Fruit fly (Drosophila melanogaster) whole organism, embryonic: ENCODE results near the gene Acf.

ENCODE experiments used
- Abd-B ChIP-seq: fragments of 200-800 bp; sonication (Bioruptor generic); optimal IDR thresholded peaks from 2 replicates; lab custom pipeline; 2018; ENCODE audit warnings: missing biosample characterization, mild to moderate bottlenecking, missing genetic modification characterization, moderate library complexity
- CG10565 ChIP-seq: fragments of 200-800 bp; sonication (Bioruptor generic); optimal IDR thresholded peaks from 3 replicates; lab custom pipeline; 2016; ENCODE audit warnings: missing biosample characterization, mild to moderate bottlenecking, missing genetic modification characterization
- CG12659 ChIP-seq: fragments of 200-800 bp; sonication (Bioruptor generic); optimal IDR thresholded peaks from 3 replicates; lab custom pipeline; 2017; ENCODE audit warnings: mild to moderate bottlenecking, missing biosample characterization, missing genetic modification reagents, missing genetic modification characterization
- CG12744 ChIP-seq: fragments of 200-800 bp; sonication (Bioruptor generic); optimal IDR thresholded peaks from 2 replicates; lab custom pipeline; 2016; ENCODE audit warnings: missing biosample characterization, missing genetic modification characterization
- CG13123 ChIP-seq: fragments of 200-800 bp; sonication (Bioruptor generic); optimal IDR thresholded peaks from 2 replicates; lab custom pipeline; 2016; ENCODE audit warnings: missing biosample characterization, missing genetic modification characterization
- CG13624 ChIP-seq: fragments of 200-800 bp; sonication (Bioruptor generic); optimal IDR thresholded peaks from 2 replicates; lab custom pipeline; 2016; ENCODE audit warnings: missing biosample characterization, missing genetic modification characterization
- CG14050 ChIP-seq: fragments of 200-800 bp; sonication (Bioruptor generic); IDR thresholded peaks from 3 replicates; pipeline ENCODE4 v1.3.6; 2022; ENCODE audit warnings: missing biosample characterization, missing genetic modification characterization
- CG15073 ChIP-seq: fragments of 200-800 bp; sonication (Bioruptor generic); optimal IDR thresholded peaks from 2 replicates; lab custom pipeline; 2016; ENCODE audit warnings: missing biosample characterization, missing genetic modification characterization
- CG17361 ChIP-seq: fragments of 200-800 bp; sonication (Bioruptor generic); IDR thresholded peaks from 3 replicates; pipeline ENCODE4 v1.3.6; 2022; ENCODE audit warnings: missing biosample characterization, missing genetic modification characterization
- CG17385 ChIP-seq: fragments of 200-800 bp; sonication (Bioruptor generic); optimal IDR thresholded peaks from 3 replicates; lab custom pipeline; 2018; ENCODE audit warnings: missing biosample characterization, mild to moderate bottlenecking, missing genetic modification characterization
- CG31441 ChIP-seq: fragments of 200-800 bp; sonication (Bioruptor generic); IDR thresholded peaks from 2 replicates; pipeline ENCODE4 v1.3.6; 2022; ENCODE audit warnings: missing biosample characterization, missing genetic modification characterization
- CG3163 ChIP-seq: fragments of 200-800 bp; sonication (Bioruptor generic); optimal IDR thresholded peaks from 3 replicates; lab custom pipeline; 2016; ENCODE audit warnings: missing biosample characterization, missing genetic modification characterization
- CG34422 ChIP-seq: fragments of 200-800 bp; sonication (Bioruptor generic); IDR thresholded peaks from 3 replicates; pipeline ENCODE4 v1.3.6; 2022; ENCODE audit warnings: missing biosample characterization, missing genetic modification characterization
- CG42726 ChIP-seq: fragments of 200-800 bp; sonication (Bioruptor generic); IDR thresholded peaks from 2 replicates; pipeline ENCODE4 v1.3.6; 2022; ENCODE audit warnings: missing biosample characterization, missing genetic modification characterization; ENCODE audit not compliant: partially characterized antibody
- CG6791 ChIP-seq: fragments of 200-800 bp; sonication (Bioruptor generic); IDR thresholded peaks from 3 replicates; pipeline ENCODE4 v1.3.6; 2022; ENCODE audit warnings: missing biosample characterization, missing genetic modification characterization; ENCODE audit not compliant: partially characterized antibody
- CG8924 ChIP-seq: fragments of 200-800 bp; optimal IDR thresholded peaks from 3 replicates; lab custom pipeline; 2019; ENCODE audit warnings: missing biosample characterization, mild to moderate bottlenecking, missing genetic modification characterization, moderate library complexity
- CG9609 ChIP-seq: fragments of 200-800 bp; sonication (Bioruptor generic); optimal IDR thresholded peaks from 3 replicates; lab custom pipeline; 2016; ENCODE audit warnings: missing biosample characterization, missing genetic modification characterization
- CG9727 ChIP-seq: fragments of 200-800 bp; sonication (Bioruptor generic); optimal IDR thresholded peaks from 3 replicates; lab custom pipeline; 2017; ENCODE audit warnings: missing biosample characterization, mild to moderate bottlenecking, missing genetic modification characterization
- CG9797 ChIP-seq: fragments of 200-800 bp; sonication (Bioruptor generic); optimal IDR thresholded peaks from 3 replicates; lab custom pipeline; 2018; ENCODE audit warnings: missing biosample characterization, mild to moderate bottlenecking, missing genetic modification characterization
- CHES-1-like ChIP-seq: fragments of 200-800 bp; sonication (Bioruptor generic); optimal IDR thresholded peaks from 2 replicates; lab custom pipeline; 2016; ENCODE audit warnings: missing biosample characterization, missing genetic modification characterization
- Dp ChIP-seq: fragments of 200-800 bp; sonication (Bioruptor generic); optimal IDR thresholded peaks from 2 replicates; lab custom pipeline; 2018; ENCODE audit warnings: missing biosample characterization, mild to moderate bottlenecking, missing genetic modification characterization, moderate library complexity
- Drgx ChIP-seq: fragments of 200-800 bp; sonication (Bioruptor generic); IDR thresholded peaks from 2 replicates; pipeline ENCODE4 v1.3.6; 2022; ENCODE audit warnings: missing biosample characterization, missing genetic modification characterization
- Hsf ChIP-seq: fragments of 200-800 bp; sonication (Bioruptor generic); optimal IDR thresholded peaks from 3 replicates; lab custom pipeline; 2016; ENCODE audit warnings: missing biosample characterization, missing genetic modification characterization
- MBD-R2 ChIP-seq: fragments of 200-800 bp; sonication (Bioruptor generic); IDR thresholded peaks from 2 replicates; pipeline ENCODE4 v1.3.6; 2022; ENCODE audit warnings: missing biosample characterization, missing genetic modification characterization
- Mes4 ChIP-seq: fragments of 200-800 bp; sonication (Bioruptor generic); optimal IDR thresholded peaks from 2 replicates; lab custom pipeline; 2016; ENCODE audit warnings: missing biosample characterization, missing genetic modification characterization
- PHDP ChIP-seq: fragments of 200-800 bp; sonication (Bioruptor generic); optimal IDR thresholded peaks from 3 replicates; lab custom pipeline; 2018; ENCODE audit warnings: missing biosample characterization, mild to moderate bottlenecking, missing genetic modification characterization, moderate library complexity
- Pdp1 ChIP-seq, 2 experiments: fragments of 200-800 bp; sonication (Bioruptor generic); optimal IDR thresholded peaks; 3 replicates each; lab custom pipeline; 2016; ENCODE audit warnings: missing biosample characterization in 2 of 2, missing genetic modification characterization in 2 of 2, mild to moderate bottlenecking in 1 of 2, moderate library complexity in 1 of 2
- Rfx ChIP-seq: fragments of 200-800 bp; sonication (Bioruptor generic); IDR thresholded peaks from 2 replicates; pipeline ENCODE4 v1.3.6; 2022; ENCODE audit warnings: missing biosample characterization, missing genetic modification characterization
- Vsx1 ChIP-seq: fragments of 200-800 bp; sonication (Bioruptor generic); optimal IDR thresholded peaks from 2 replicates; lab custom pipeline; 2017; ENCODE audit warnings: missing biosample characterization, mild to moderate bottlenecking, missing genetic modification characterization, missing genetic modification reagents
- amos ChIP-seq: fragments of 200-800 bp; sonication (Bioruptor generic); IDR thresholded peaks from 2 replicates; pipeline ENCODE4 v1.3.6; 2022; ENCODE audit warnings: missing biosample characterization, missing genetic modification characterization; ENCODE audit not compliant: partially characterized antibody
- bab2 ChIP-seq: fragments of 200-800 bp; sonication (Bioruptor generic); optimal IDR thresholded peaks from 2 replicates; lab custom pipeline; 2016; ENCODE audit warnings: missing biosample characterization, missing genetic modification characterization
- bsh ChIP-seq, 2 experiments: fragments of 200-800 bp; sonication (Bioruptor generic); optimal IDR thresholded peaks; 2 replicates each; lab custom pipeline; 2017 to 2018; ENCODE audit warnings: mild to moderate bottlenecking in 2 of 2, missing biosample characterization in 2 of 2, missing genetic modification characterization in 2 of 2, moderate library complexity in 1 of 2
- caup ChIP-seq: fragments of 200-800 bp; sonication (Bioruptor generic); optimal IDR thresholded peaks from 3 replicates; lab custom pipeline; 2017; ENCODE audit warnings: missing biosample characterization, mild to moderate bottlenecking, missing genetic modification characterization, moderate library complexity; ENCODE audit not compliant: severe bottlenecking
- chinmo ChIP-seq: fragments of 200-800 bp; sonication (Bioruptor generic); IDR thresholded peaks from 4 replicates; pipeline ENCODE4 v1.3.6; 2022; ENCODE audit warnings: missing biosample characterization, missing genetic modification characterization; ENCODE audit not compliant: partially characterized antibody
- danr ChIP-seq: fragments of 200-800 bp; sonication (Bioruptor generic); IDR thresholded peaks from 2 replicates; pipeline ENCODE4 v1.3.6; 2022; ENCODE audit warnings: missing biosample characterization, missing genetic modification characterization
- dati ChIP-seq: fragments of 200-800 bp; sonication (Bioruptor generic); IDR thresholded peaks from 2 replicates; pipeline ENCODE4 v1.3.6; 2022; ENCODE audit warnings: missing biosample characterization, missing genetic modification characterization
- grn ChIP-seq: fragments of 200-800 bp; sonication (Bioruptor generic); optimal IDR thresholded peaks from 3 replicates; lab custom pipeline; 2017; ENCODE audit warnings: missing biosample characterization, missing genetic modification characterization
- gsb ChIP-seq: fragments of 200-800 bp; sonication (Bioruptor generic); IDR thresholded peaks from 2 replicates; pipeline ENCODE4 v1.3.6; 2022; ENCODE audit warnings: missing biosample characterization, missing genetic modification characterization
- jigr1 ChIP-seq: fragments of 200-800 bp; sonication (Bioruptor generic); IDR thresholded peaks from 3 replicates; pipeline ENCODE4 v1.3.6; 2022; ENCODE audit warnings: missing biosample characterization, missing genetic modification characterization
- kah ChIP-seq: fragments of 200-800 bp; sonication (Bioruptor generic); optimal IDR thresholded peaks from 2 replicates; lab custom pipeline; 2018; ENCODE audit warnings: missing biosample characterization, mild to moderate bottlenecking, missing genetic modification characterization
- knrl ChIP-seq: fragments of 200-800 bp; sonication (Bioruptor generic); IDR thresholded peaks from 3 replicates; pipeline ENCODE4 v1.3.6; 2022; ENCODE audit warnings: missing biosample characterization, missing genetic modification characterization; ENCODE audit not compliant: partially characterized antibody
- maf-S ChIP-seq: fragments of 200-800 bp; sonication (Bioruptor generic); optimal IDR thresholded peaks from 2 replicates; lab custom pipeline; 2016; ENCODE audit warnings: missing biosample characterization, missing genetic modification characterization
- oc ChIP-seq: fragments of 200-800 bp; sonication (Bioruptor generic); optimal IDR thresholded peaks from 2 replicates; lab custom pipeline; 2018; ENCODE audit warnings: missing biosample characterization, mild to moderate bottlenecking, missing genetic modification characterization, moderate library complexity
- row ChIP-seq: fragments of 200-800 bp; sonication (Bioruptor generic); IDR thresholded peaks from 3 replicates; pipeline ENCODE4 v1.3.6; 2022; ENCODE audit warnings: missing biosample characterization, missing genetic modification characterization
- sisA ChIP-seq: fragments of 200-800 bp; sonication (Bioruptor generic); IDR thresholded peaks from 2 replicates; pipeline ENCODE4 v1.3.6; 2022; ENCODE audit warnings: missing biosample characterization, missing genetic modification characterization
- trem ChIP-seq: fragments of 200-800 bp; optimal IDR thresholded peaks from 3 replicates; lab custom pipeline; 2019; ENCODE audit warnings: missing biosample characterization, mild to moderate bottlenecking, missing genetic modification characterization, moderate library complexity
- unc-4 ChIP-seq: fragments of 200-800 bp; sonication (Bioruptor generic); IDR thresholded peaks from 2 replicates; pipeline ENCODE4 v1.3.6; 2022; ENCODE audit warnings: missing biosample characterization, missing genetic modification characterization; ENCODE audit not compliant: partially characterized antibody

Acf gene

dm6 chr3R:31768198-31768597 lies 25.6 kb upstream of the Acf start:
- TF ChIP-seq caup (no peak), sisA (GFP tag; lab: Robert Waterston, UW) (no peak), CG6791 (GFP tag; lab: Robert Waterston, UW) (0 out of 3 replicates have a peak, but pooled peaks have one; percentile 42), CG34422 (GFP tag; lab: Robert Waterston, UW) (no peak), danr (no peak), Drgx (GFP tag; lab: Robert Waterston, UW) (peak; percentile 86), CG9609 (GFP tag; lab: Kevin White, UChicago) (no peak), oc (tag; lab: Kevin White, UChicago) (no peak), CG14050 (GFP tag; lab: Robert Waterston, UW) (no peak), bsh (GFP tag; optimal IDR thresholded peaks at IDR 0.05; lab: Kevin White, UChicago) (peak in 1 of 2 experiments; percentile 46)

dm6 chr3R:31771790-31772576 lies 21.8 kb upstream of the Acf start, which contains the start of the genes betaGlu and sip3:
TSS of gene betaGlu (minus strand) at chr3R:31771848.
TSS of gene sip3 (plus strand) at chr3R:31772219.
- TF ChIP-seq Mes4 (GFP tag; lab: Kevin White, UChicago) (no peak), CG17361 (GFP tag; lab: Robert Waterston, UW) (peak; percentile 75; the same call in 2 of the 3 replicates), MBD-R2 (GFP tag; lab: Robert Waterston, UW) (peak; percentile 32), CG12659 (GFP tag; lab: Kevin White, UChicago) (peak; percentile 75), jigr1 (GFP tag; lab: Robert Waterston, UW) (peak; percentile 35; the same call in 1 of the 3 replicates), CG12744 (GFP tag; lab: Kevin White, UChicago) (peak; percentile 27), CG9727 (GFP tag; lab: Kevin White, UChicago) (peak; percentile 20), chinmo (GFP tag; lab: Robert Waterston, UW) (peak; percentile 65; the same call in 1 of the 4 replicates), CG13123 (GFP tag; lab: Kevin White, UChicago) (peak; percentile 0), row (peak; percentile 51), grn (GFP tag; lab: Kevin White, UChicago) (peak; percentile 22), CHES-1-like (GFP tag; lab: Kevin White, UChicago) (no peak), CG10565 (no peak), PHDP (peak; percentile 3), Rfx (GFP tag; lab: Robert Waterston, UW) (peak; percentile 27; the same call in 1 of the 2 replicates), CG3163 (GFP tag; lab: Kevin White, UChicago) (no peak), Vsx1 (GFP tag; lab: Kevin White, UChicago) (no peak), Abd-B (GFP tag; lab: Kevin White, UChicago) (peak; percentile 44), amos (GFP tag; lab: Robert Waterston, UW) (peak; percentile 94), bab2 (GFP tag; lab: Kevin White, UChicago) (no peak), CG42726 (GFP tag; lab: Robert Waterston, UW) (peak; percentile 89), Drgx (GFP tag; lab: Robert Waterston, UW) (no peak), gsb (GFP tag; lab: Robert Waterston, UW) (no peak), trem (tag; lab: Kevin White, UChicago) (peak; percentile 74), CG31441 (GFP tag; lab: Robert Waterston, UW) (peak; percentile 22; the same call in 1 of the 2 replicates), dati (GFP tag; lab: Robert Waterston, UW) (no peak), unc-4 (GFP tag; lab: Robert Waterston, UW) (peak; percentile 89), CG9797 (peak; percentile 52), Hsf (peak; percentile 13), CG17385 (GFP tag; lab: Kevin White, UChicago) (peak; percentile 96), CG8924 (tag; lab: Kevin White, UChicago) (peak; percentile 25), Pdp1 (GFP tag; optimal IDR thresholded peaks at IDR 0.05; lab: Kevin White, UChicago) (peak in 1 of 2 experiments; percentile 80), knrl (GFP tag; lab: Robert Waterston, UW) (peak; percentile 93), maf-S (GFP tag; lab: Kevin White, UChicago) (no peak), CG13624 (GFP tag; lab: Kevin White, UChicago) (peak; percentile 3), Dp (GFP tag; lab: Kevin White, UChicago) (peak; percentile 56), CG15073 (GFP tag; lab: Kevin White, UChicago) (no peak), kah (no peak)
